Worm (Caenorhabditis elegans) whole organism, L3 larva: ENCODE measurements around the gene W09D10.4.

Source experiments
- elt-3 ChIP-seq, 3 experiments: fragments of 150-350 bp in 1 of 3; sonication (generic microtip) in 2 of 3; optimal IDR thresholded peaks; 2 replicates in 2 of 3; 4 replicates in 1 of 3; lab custom pipeline; 2014 to 2017; ENCODE audit warnings: missing biosample characterization in 3 of 3, missing genetic modification characterization in 3 of 3
- jun-1 ChIP-seq: fragments of 150-350 bp; optimal IDR thresholded peaks from 2 replicates; lab custom pipeline; 2014; ENCODE audit warnings: missing biosample characterization, missing genetic modification reagents, missing genetic modification characterization
- lin-39 ChIP-seq: fragments of 150-350 bp; optimal IDR thresholded peaks from 2 replicates; lab custom pipeline; 2018; ENCODE audit warnings: missing biosample characterization, missing genetic modification reagents, missing genetic modification characterization
- mdl-1 ChIP-seq: fragments of 150-350 bp; optimal IDR thresholded peaks from 2 replicates; lab custom pipeline; 2014; ENCODE audit warnings: missing biosample characterization, missing genetic modification characterization
- nfya-1 ChIP-seq: sonication (generic microtip); optimal IDR thresholded peaks from 2 replicates; lab custom pipeline; 2017; ENCODE audit warnings: missing genetic modification characterization, mild to moderate bottlenecking, missing compliant biosample characterization, antibody characterized with exemption, moderate library complexity; ENCODE audit not compliant: insufficient read depth
- nhr-12 ChIP-seq: fragments of 150-350 bp; optimal IDR thresholded peaks from 2 replicates; lab custom pipeline; 2014; ENCODE audit warnings: missing biosample characterization, missing genetic modification characterization
- nhr-76 ChIP-seq: fragments of 150-350 bp; sonication (generic microtip); optimal IDR thresholded peaks from 5 replicates; lab custom pipeline; 2014; ENCODE audit warnings: missing biosample characterization, missing genetic modification characterization
- pha-4 ChIP-seq: fragments of 150-350 bp; optimal IDR thresholded peaks from 2 replicates; lab custom pipeline; 2014; ENCODE audit warnings: missing biosample characterization, missing genetic modification reagents, missing genetic modification characterization
- snpc-4 ChIP-seq: fragments of 150-350 bp; optimal IDR thresholded peaks from 2 replicates; lab custom pipeline; 2014; ENCODE audit warnings: missing biosample characterization, missing genetic modification characterization
- unc-62 ChIP-seq: fragments of 150-350 bp; sonication (generic microtip); optimal IDR thresholded peaks from 4 replicates; lab custom pipeline; 2014; ENCODE audit warnings: missing biosample characterization, missing genetic modification reagents, missing genetic modification characterization
- ztf-4 ChIP-seq: fragments of 150-350 bp; optimal IDR thresholded peaks from 2 replicates; lab custom pipeline; 2014; ENCODE audit warnings: missing biosample characterization, missing genetic modification characterization

- TF ChIP-seq mdl-1: no peak
- no peak for TF ChIP-seq nfya-1 (tag; lab: Kevin White, UChicago)
- no peak for TF ChIP-seq ztf-4
- no peak for TF ChIP-seq elt-3 (tag; optimal IDR thresholded peaks at IDR 0.05; lab: Kevin White, UChicago)
- no peak for TF ChIP-seq lin-39
- TF ChIP-seq unc-62 (GFP tag; lab: Kevin White, UChicago): no peak
- no peak for TF ChIP-seq jun-1 (tag; lab: Kevin White, UChicago)
- no peak for TF ChIP-seq nhr-12 (tag; lab: Kevin White, UChicago)
- TF ChIP-seq snpc-4 (tag; lab: Kevin White, UChicago): no peak
- TF ChIP-seq pha-4 (tag; lab: Kevin White, UChicago): no peak
- no peak for TF ChIP-seq nhr-76
Measured at ce11 chrIII:10758422-10758821, 42.4 kb upstream of the W09D10.4 start, which contains the start of gene K01G5.10.
